Fruit fly (Drosophila melanogaster) whole organism, prepupa: ENCODE results near the gene CG33233.

ENCODE experiments used
- Blimp-1 ChIP-seq: fragments of 200-800 bp; sonication (Bioruptor generic); optimal IDR thresholded peaks from 3 replicates; lab custom pipeline; 2017; ENCODE audit warnings: missing biosample characterization, missing genetic modification characterization, mild to moderate bottlenecking, moderate library complexity, missing genetic modification reagents
- CG10631 ChIP-seq: fragments of 200-800 bp; sonication (Bioruptor generic); optimal IDR thresholded peaks from 2 replicates; lab custom pipeline; 2016; ENCODE audit warnings: missing biosample characterization, missing genetic modification characterization
- CG10669 ChIP-seq: fragments of 200-800 bp; sonication (Bioruptor generic); optimal IDR thresholded peaks from 3 replicates; lab custom pipeline; 2018; ENCODE audit warnings: missing biosample characterization, mild to moderate bottlenecking, missing genetic modification characterization, moderate library complexity
- CG11294 ChIP-seq: fragments of 200-800 bp; sonication (Bioruptor generic); IDR thresholded peaks from 2 replicates; pipeline ENCODE4 v1.3.6; 2022; ENCODE audit warnings: missing biosample characterization, missing genetic modification characterization
- CG15336 ChIP-seq: fragments of 200-800 bp; sonication (Bioruptor generic); IDR thresholded peaks from 2 replicates; pipeline ENCODE4 v1.3.6; 2022; ENCODE audit warnings: missing biosample characterization, missing genetic modification characterization
- CG16779 ChIP-seq: fragments of 200-800 bp; sonication (Bioruptor generic); optimal IDR thresholded peaks from 3 replicates; lab custom pipeline; 2017; ENCODE audit warnings: missing biosample characterization, mild to moderate bottlenecking, missing genetic modification characterization
- CG3032 ChIP-seq: fragments of 200-800 bp; optimal IDR thresholded peaks from 2 replicates; lab custom pipeline; 2019; ENCODE audit warnings: missing biosample characterization, mild to moderate bottlenecking, missing genetic modification characterization, moderate library complexity
- CG32006 ChIP-seq: fragments of 200-800 bp; sonication (Bioruptor generic); optimal IDR thresholded peaks from 3 replicates; lab custom pipeline; 2017; ENCODE audit warnings: missing biosample characterization, mild to moderate bottlenecking, missing genetic modification characterization
- CG34406 ChIP-seq: fragments of 200-800 bp; sonication (Bioruptor generic); optimal IDR thresholded peaks from 3 replicates; lab custom pipeline; 2016; ENCODE audit warnings: missing biosample characterization, missing genetic modification characterization
- CG3919 ChIP-seq: fragments of 200-800 bp; sonication (Bioruptor generic); optimal IDR thresholded peaks from 3 replicates; lab custom pipeline; 2016; ENCODE audit warnings: missing biosample characterization, missing genetic modification characterization
- CG4318 ChIP-seq: fragments of 200-800 bp; sonication (Bioruptor generic); optimal IDR thresholded peaks from 3 replicates; lab custom pipeline; 2017; ENCODE audit warnings: missing biosample characterization, mild to moderate bottlenecking, missing genetic modification characterization
- CG6163 ChIP-seq: fragments of 200-800 bp; sonication (Bioruptor generic); IDR thresholded peaks from 3 replicates; pipeline ENCODE4 v1.3.6; 2022; ENCODE audit warnings: missing biosample characterization, missing genetic modification characterization
- CG6276 ChIP-seq: fragments of 200-800 bp; sonication (Bioruptor generic); optimal IDR thresholded peaks from 2 replicates; lab custom pipeline; 2017; ENCODE audit warnings: missing biosample characterization, mild to moderate bottlenecking, missing genetic modification characterization
- CG6808 ChIP-seq: fragments of 200-800 bp; sonication (Bioruptor generic); optimal IDR thresholded peaks from 3 replicates; lab custom pipeline; 2017; ENCODE audit warnings: missing biosample characterization, missing genetic modification characterization, mild to moderate bottlenecking, moderate library complexity, missing genetic modification reagents
- CG6854 ChIP-seq: fragments of 200-800 bp; sonication (Bioruptor generic); optimal IDR thresholded peaks from 2 replicates; lab custom pipeline; 2017; ENCODE audit warnings: missing biosample characterization, mild to moderate bottlenecking, missing genetic modification characterization
- CG7368 ChIP-seq: fragments of 200-800 bp; sonication (Bioruptor generic); optimal IDR thresholded peaks from 3 replicates; lab custom pipeline; 2016; ENCODE audit warnings: missing biosample characterization, missing genetic modification characterization
- CG8119 ChIP-seq: fragments of 200-800 bp; sonication (Bioruptor generic); IDR thresholded peaks from 3 replicates; pipeline ENCODE4 v1.3.6; 2022; ENCODE audit warnings: missing biosample characterization, missing genetic modification characterization
- CG8319 ChIP-seq: fragments of 200-800 bp; sonication (Bioruptor generic); optimal IDR thresholded peaks from 3 replicates; lab custom pipeline; 2016; ENCODE audit warnings: missing biosample characterization, missing genetic modification characterization
- CG8632 ChIP-seq: fragments of 200-800 bp; sonication (Bioruptor generic); optimal IDR thresholded peaks from 3 replicates; lab custom pipeline; 2016; ENCODE audit warnings: missing biosample characterization, missing genetic modification characterization
- CG9139 ChIP-seq: fragments of 200-800 bp; sonication (Bioruptor generic); optimal IDR thresholded peaks from 3 replicates; lab custom pipeline; 2017; ENCODE audit warnings: missing biosample characterization, mild to moderate bottlenecking, missing genetic modification characterization
- Eip75B ChIP-seq: fragments of 200-800 bp; sonication (Bioruptor generic); optimal IDR thresholded peaks from 3 replicates; lab custom pipeline; 2016; ENCODE audit warnings: missing biosample characterization, missing genetic modification characterization
- Eip78C ChIP-seq: fragments of 200-800 bp; sonication (Bioruptor generic); peaks from one replicate; lab custom pipeline; 2016; ENCODE audit warnings: missing biosample characterization, missing genetic modification characterization
- Eip93F ChIP-seq: fragments of 200-800 bp; sonication (Bioruptor generic); optimal IDR thresholded peaks from 2 replicates; lab custom pipeline; 2016; ENCODE audit warnings: missing biosample characterization, mild to moderate bottlenecking, missing genetic modification characterization
- Ets96B ChIP-seq: fragments of 200-800 bp; optimal IDR thresholded peaks from 2 replicates; lab custom pipeline; 2019; ENCODE audit warnings: missing biosample characterization, mild to moderate bottlenecking, missing genetic modification characterization, moderate library complexity
- Hr38 ChIP-seq: sonication (Bioruptor generic); optimal IDR thresholded peaks from 2 replicates; lab custom pipeline; 2016; ENCODE audit warnings: missing biosample characterization, missing genetic modification characterization
- Hr39 ChIP-seq: fragments of 200-800 bp; sonication (Bioruptor generic); optimal IDR thresholded peaks from 2 replicates; lab custom pipeline; 2016; ENCODE audit warnings: missing biosample characterization, missing genetic modification characterization
- Hr4 ChIP-seq: fragments of 200-800 bp; sonication (Bioruptor generic); optimal IDR thresholded peaks from 3 replicates; lab custom pipeline; 2016; ENCODE audit warnings: missing biosample characterization, missing genetic modification characterization
- Lpt ChIP-seq: fragments of 200-800 bp; sonication (Bioruptor generic); optimal IDR thresholded peaks from 3 replicates; lab custom pipeline; 2016; ENCODE audit warnings: missing biosample characterization, missing genetic modification characterization
- Met ChIP-seq: fragments of 200-800 bp; sonication (Bioruptor generic); optimal IDR thresholded peaks from 3 replicates; lab custom pipeline; 2016; ENCODE audit warnings: missing biosample characterization, missing genetic modification characterization
- OdsH ChIP-seq: fragments of 200-800 bp; sonication (Bioruptor generic); optimal IDR thresholded peaks from 3 replicates; lab custom pipeline; 2016; ENCODE audit warnings: missing biosample characterization, missing genetic modification characterization
- Smox ChIP-seq: fragments of 200-800 bp; sonication (Bioruptor generic); optimal IDR thresholded peaks from 3 replicates; lab custom pipeline; 2016; ENCODE audit warnings: missing biosample characterization, missing genetic modification characterization
- Sox102F ChIP-seq: fragments of 200-800 bp; sonication (Bioruptor generic); optimal IDR thresholded peaks from 2 replicates; lab custom pipeline; 2016; ENCODE audit warnings: missing biosample characterization, mild to moderate bottlenecking, missing genetic modification characterization
- Sox14 ChIP-seq: fragments of 200-800 bp; sonication (Bioruptor generic); optimal IDR thresholded peaks from 3 replicates; lab custom pipeline; 2016; ENCODE audit warnings: missing biosample characterization, missing genetic modification characterization
- Sox15 ChIP-seq: fragments of 200-800 bp; sonication (Bioruptor generic); optimal IDR thresholded peaks from 3 replicates; lab custom pipeline; 2016; ENCODE audit warnings: missing biosample characterization, missing genetic modification characterization
- achi ChIP-seq: fragments of 200-800 bp; sonication (Bioruptor generic); optimal IDR thresholded peaks from 3 replicates; lab custom pipeline; 2016; ENCODE audit warnings: missing biosample characterization, missing genetic modification characterization
- acj6 ChIP-seq: fragments of 200-800 bp; sonication (Bioruptor generic); optimal IDR thresholded peaks from 3 replicates; lab custom pipeline; 2016; ENCODE audit warnings: missing biosample characterization, missing genetic modification characterization
- cyc ChIP-seq: fragments of 200-800 bp; sonication (Bioruptor generic); optimal IDR thresholded peaks from 3 replicates; lab custom pipeline; 2016; ENCODE audit warnings: missing biosample characterization, missing genetic modification characterization
- dac ChIP-seq: fragments of 200-800 bp; sonication (Bioruptor generic); optimal IDR thresholded peaks from 2 replicates; lab custom pipeline; 2017; ENCODE audit warnings: missing biosample characterization, mild to moderate bottlenecking, missing genetic modification characterization
- dsx ChIP-seq: fragments of 200-800 bp; optimal IDR thresholded peaks from 3 replicates; lab custom pipeline; 2019; ENCODE audit warnings: missing biosample characterization, mild to moderate bottlenecking, missing genetic modification characterization, moderate library complexity; ENCODE audit not compliant: poor library complexity, severe bottlenecking
- eg ChIP-seq: fragments of 200-800 bp; sonication (Bioruptor generic); IDR thresholded peaks from 3 replicates; pipeline ENCODE4 v1.3.6; 2022; ENCODE audit warnings: missing biosample characterization, missing genetic modification characterization
- fd85E ChIP-seq: fragments of 200-800 bp; sonication (Bioruptor generic); optimal IDR thresholded peaks from 3 replicates; lab custom pipeline; 2016; ENCODE audit warnings: missing biosample characterization, missing genetic modification characterization
- fkh ChIP-seq: fragments of 200-800 bp; sonication (Bioruptor generic); optimal IDR thresholded peaks from 3 replicates; lab custom pipeline; 2017; ENCODE audit warnings: missing biosample characterization, mild to moderate bottlenecking, missing genetic modification characterization, moderate library complexity
- lz ChIP-seq: fragments of 200-800 bp; sonication (Bioruptor generic); optimal IDR thresholded peaks from 3 replicates; lab custom pipeline; 2016; ENCODE audit warnings: missing biosample characterization, missing genetic modification characterization
- net ChIP-seq: fragments of 200-800 bp; sonication (Bioruptor generic); optimal IDR thresholded peaks from 3 replicates; lab custom pipeline; 2016; ENCODE audit warnings: missing biosample characterization, missing genetic modification characterization
- salr ChIP-seq, 2 experiments: fragments of 200-800 bp; sonication (Bioruptor generic); optimal IDR thresholded peaks; 3 replicates each; lab custom pipeline; 2016 to 2018; ENCODE audit warnings: missing biosample characterization in 2 of 2, missing genetic modification characterization in 2 of 2, mild to moderate bottlenecking in 1 of 2
- spab ChIP-seq: fragments of 200-800 bp; sonication (Bioruptor generic); optimal IDR thresholded peaks from 2 replicates; lab custom pipeline; 2017; ENCODE audit warnings: missing biosample characterization, mild to moderate bottlenecking, missing genetic modification characterization, missing genetic modification reagents
- ss ChIP-seq, 2 experiments: fragments of 200-800 bp; sonication (Bioruptor generic); optimal IDR thresholded peaks; 2 replicates in 1 of 2; 3 replicates in 1 of 2; lab custom pipeline; 2017 to 2018; ENCODE audit warnings: mild to moderate bottlenecking in 2 of 2, missing biosample characterization in 2 of 2, missing genetic modification characterization in 2 of 2, moderate library complexity in 1 of 2
- svp ChIP-seq: fragments of 200-800 bp; sonication (Bioruptor generic); peaks from one replicate; lab custom pipeline; 2016; ENCODE audit warnings: missing biosample characterization, missing genetic modification characterization
- topi ChIP-seq: fragments of 200-800 bp; sonication (Bioruptor generic); optimal IDR thresholded peaks from 3 replicates; lab custom pipeline; 2016; ENCODE audit warnings: missing biosample characterization, missing genetic modification characterization
- vri ChIP-seq: fragments of 200-800 bp; sonication (Bioruptor generic); optimal IDR thresholded peaks from 3 replicates; lab custom pipeline; 2016; ENCODE audit warnings: missing biosample characterization, mild to moderate bottlenecking, missing genetic modification characterization

The CG33233 gene

DNA sequence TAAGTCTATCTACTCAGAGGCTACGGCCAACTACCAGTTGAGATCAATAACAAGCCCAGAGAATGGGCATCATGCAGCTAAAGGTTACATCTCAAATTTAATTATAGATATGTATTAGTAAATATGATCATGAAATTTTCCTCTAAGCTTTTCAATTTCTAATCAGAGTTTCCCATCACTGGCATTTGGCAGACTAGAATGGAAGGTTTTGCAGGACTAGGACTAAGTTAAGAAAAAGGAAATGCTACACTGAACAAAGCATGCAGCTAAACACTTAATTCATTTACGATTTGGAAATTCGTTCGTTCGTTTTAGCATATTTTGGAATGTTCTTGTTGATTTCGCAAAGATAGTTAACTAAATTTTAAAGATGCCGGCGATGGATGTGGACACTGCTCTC lies at the start of gene CG33233:
CG33233 (plus strand) TSS at position 301 of the 400 bp plus-strand sequence.
- TF ChIP-seq dac = no peak
- no peak for TF ChIP-seq CG16779 (tag; lab: Kevin White, UChicago)
- no peak for TF ChIP-seq Eip93F (GFP tag; lab: Kevin White, UChicago)
- TF ChIP-seq lz (GFP tag; lab: Kevin White, UChicago) = no peak
- TF ChIP-seq vri = no peak
- TF ChIP-seq Sox15 (GFP tag; lab: Kevin White, UChicago) = no peak
- no peak for TF ChIP-seq CG3919
- no peak for TF ChIP-seq dsx
- TF ChIP-seq CG8319 (GFP tag; lab: Kevin White, UChicago) = no peak
- no peak for TF ChIP-seq ss (GFP tag; optimal IDR thresholded peaks at IDR 0.05; lab: Kevin White, UChicago)
- no peak for TF ChIP-seq Smox
- TF ChIP-seq cyc (GFP tag; lab: Kevin White, UChicago) = no peak
- TF ChIP-seq fkh (GFP tag; lab: Kevin White, UChicago) = no peak
- no peak for TF ChIP-seq CG9139
- no peak for TF ChIP-seq CG8119 (GFP tag; lab: Robert Waterston, UW)
- TF ChIP-seq acj6 (GFP tag; lab: Kevin White, UChicago) = no peak

DNA sequence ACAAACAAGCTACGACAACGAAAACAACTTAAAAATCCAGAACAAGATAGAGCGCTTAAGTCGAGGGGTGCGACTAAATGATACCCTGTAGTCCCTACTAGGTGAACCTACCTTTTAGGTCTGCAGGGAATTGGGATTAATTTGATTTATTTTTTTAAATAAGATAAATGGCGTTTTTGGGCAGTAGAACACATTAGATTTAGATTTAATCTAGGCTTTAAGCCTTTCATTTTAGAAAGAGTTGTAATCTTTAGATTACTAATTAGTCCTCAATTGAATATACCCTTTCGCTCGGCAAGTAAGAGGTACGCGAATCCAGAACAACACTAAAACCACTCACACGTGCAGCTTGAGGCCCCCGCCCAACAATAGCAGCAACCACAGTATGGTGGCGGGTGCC lies 45.2 kb upstream of the CG33233 start:
- TF ChIP-seq CG34406 (GFP tag; lab: Kevin White, UChicago) (no peak), Met (GFP tag; lab: Kevin White, UChicago) (no peak), acj6 (GFP tag; lab: Kevin White, UChicago) (no peak), CG6276 (GFP tag; lab: Kevin White, UChicago) (peak; percentile 21), vri (no peak), CG10669 (peak; percentile 14), Sox102F (GFP tag; lab: Kevin White, UChicago) (no peak), svp (peak; percentile 59), CG10631 (GFP tag; lab: Kevin White, UChicago) (no peak), CG8119 (GFP tag; lab: Robert Waterston, UW) (no peak), dsx (no peak), OdsH (GFP tag; lab: Kevin White, UChicago) (peak; percentile 1), Eip78C (GFP tag; lab: Kevin White, UChicago) (peak; percentile 67), Eip75B (GFP tag; lab: Kevin White, UChicago) (no peak), CG7368 (GFP tag; lab: Kevin White, UChicago) (no peak), Hr38 (GFP tag; lab: Kevin White, UChicago) (no peak), CG4318 (GFP tag; lab: Kevin White, UChicago) (peak; percentile 13), salr (GFP tag; optimal IDR thresholded peaks at IDR 0.05; lab: Kevin White, UChicago) (no peak), CG6808 (peak; percentile 14), CG6854 (GFP tag; lab: Kevin White, UChicago) (no peak), CG8632 (GFP tag; lab: Kevin White, UChicago) (no peak), spab (GFP tag; lab: Kevin White, UChicago) (no peak), Hr39 (GFP tag; lab: Kevin White, UChicago) (no peak), fkh (GFP tag; lab: Kevin White, UChicago) (no peak), fd85E (GFP tag; lab: Kevin White, UChicago) (no peak), Sox14 (GFP tag; lab: Kevin White, UChicago) (no peak), topi (peak; percentile 4), Smox (no peak), eg (GFP tag; lab: Robert Waterston, UW) (no peak), CG11294 (GFP tag; lab: Robert Waterston, UW) (no peak), lz (GFP tag; lab: Kevin White, UChicago) (no peak), CG6163 (GFP tag; lab: Robert Waterston, UW) (no peak), Lpt (GFP tag; lab: Kevin White, UChicago) (no peak), CG16779 (tag; lab: Kevin White, UChicago) (no peak), CG9139 (no peak), CG32006 (GFP tag; lab: Kevin White, UChicago) (peak; percentile 38), Ets96B (tag; lab: Kevin White, UChicago) (peak; percentile 36), net (GFP tag; lab: Kevin White, UChicago) (no peak), Blimp-1 (GFP tag; lab: Kevin White, UChicago) (no peak), CG3032 (tag; lab: Kevin White, UChicago) (peak; percentile 27), Hr4 (GFP tag; lab: Kevin White, UChicago) (peak; percentile 4), CG15336 (GFP tag; lab: Robert Waterston, UW) (peak; percentile 16; the same call in 1 of the 2 replicates), achi (no peak)
